Fruit fly (Drosophila melanogaster): ENCODE data around the gene RpS2.
A peak's percentile ranks its signal among the peaks of the same experiment; 100 is the strongest.

Gene RpS2

DNA sequence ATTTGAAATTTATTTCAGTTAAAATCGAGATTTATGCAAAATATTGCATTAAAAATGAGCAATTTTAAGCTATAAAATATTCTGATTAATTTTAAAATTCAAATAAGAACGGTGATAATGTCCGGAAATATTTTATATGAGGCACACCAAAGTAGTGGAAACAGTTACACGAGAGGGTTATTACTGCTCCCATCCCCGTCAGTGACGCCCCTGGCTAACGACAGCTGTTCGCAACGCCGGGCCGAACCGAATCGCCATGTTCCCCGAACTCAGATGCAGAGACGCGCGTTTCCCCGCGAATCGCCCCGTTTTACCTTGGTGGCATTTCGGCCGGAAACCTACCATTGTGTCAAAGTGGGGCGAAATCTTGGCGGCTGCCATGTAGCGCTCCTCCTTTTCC lies 14.4 kb upstream of the RpS2 start:
- TF ChIP-seq CG32264 (GFP tag; optimal IDR thresholded peaks at IDR 0.05) (no peak), fru (GFP tag; optimal IDR thresholded peaks at IDR 0.05) (peak; percentile 20), foxo (GFP tag; optimal IDR thresholded peaks at IDR 0.05) (peak in 1 of 2 experiments; percentile 28), ey (GFP tag; optimal IDR thresholded peaks at IDR 0.05) (peak; percentile 7), Rel (GFP tag; optimal IDR thresholded peaks at IDR 0.05) (no peak), Rel (tag; optimal IDR thresholded peaks at IDR 0.05) (peak; percentile 87), psq (GFP tag; optimal IDR thresholded peaks at IDR 0.05) (no peak), Hnf4 (GFP tag; optimal IDR thresholded peaks at IDR 0.05) (peak; percentile 2), HLH106 (tag; optimal IDR thresholded peaks at IDR 0.05) (peak; percentile 26), h (GFP tag; optimal IDR thresholded peaks at IDR 0.05) (peak; percentile 31), dmrt93B (GFP tag; optimal IDR thresholded peaks at IDR 0.05) (no peak), Sp1 (GFP tag; optimal IDR thresholded peaks at IDR 0.05) (peak; percentile 9), sage (GFP tag; optimal IDR thresholded peaks at IDR 0.05) (no peak), pan (optimal IDR thresholded peaks at IDR 0.05) (no peak)

DNA sequence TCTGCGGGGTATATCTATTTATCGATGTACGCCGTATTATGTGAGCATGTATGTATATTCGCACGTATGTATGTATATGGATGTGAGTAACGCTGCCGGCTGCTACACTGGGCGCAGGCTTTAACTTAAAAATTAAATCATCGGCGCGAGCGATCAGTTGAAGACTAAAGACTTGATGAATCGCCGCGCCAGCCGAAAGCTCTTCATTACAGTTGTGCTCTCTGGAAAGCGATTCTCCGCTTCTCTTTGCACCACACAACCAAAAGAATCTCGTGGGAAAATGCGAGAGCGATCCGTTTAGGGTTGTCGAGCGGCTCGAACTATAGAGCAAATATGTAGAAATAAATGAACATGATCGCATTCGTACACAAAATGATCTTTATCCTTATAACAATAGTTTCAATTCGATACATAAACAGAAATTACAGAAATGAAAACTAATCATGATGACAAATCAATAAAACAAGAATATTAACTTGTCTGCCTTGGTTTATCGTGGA lies 11.2 kb upstream of the RpS2 start, which contains the start of gene CG13124:
Gene CG13124, minus strand, starts transcription at position 166 of the 500 bp plus-strand sequence.
- TF ChIP-seq dl (GFP tag; optimal IDR thresholded peaks at IDR 0.05; ENCODE audit: insufficient read depth in 1 of 2, partially characterized antibody in 2 of 2), result peak; percentile 41 to 59
- TF ChIP-seq h (GFP tag; optimal IDR thresholded peaks at IDR 0.05), result peak; percentile 27
- TF ChIP-seq rgr (GFP tag; optimal IDR thresholded peaks at IDR 0.05), result no peak
- no peak for TF ChIP-seq Myc (optimal IDR thresholded peaks at IDR 0.05)
- TF ChIP-seq Dif (GFP tag; optimal IDR thresholded peaks at IDR 0.05; ENCODE audit: partially characterized antibody), result peak; percentile 82
- TF ChIP-seq dmrt93B (GFP tag; optimal IDR thresholded peaks at IDR 0.05), result no peak
- TF ChIP-seq sage (GFP tag; optimal IDR thresholded peaks at IDR 0.05), result no peak
- no peak for TF ChIP-seq sv (GFP tag; optimal IDR thresholded peaks at IDR 0.05)
- no peak for TF ChIP-seq usp (GFP tag; optimal IDR thresholded peaks at IDR 0.05)
- TF ChIP-seq foxo (GFP tag; optimal IDR thresholded peaks at IDR 0.05), result peak in 1 of 2 experiments; percentile 6
- TF ChIP-seq jim (GFP tag; optimal IDR thresholded peaks at IDR 0.05), result no peak
- no peak for TF ChIP-seq HLH106 (tag; optimal IDR thresholded peaks at IDR 0.05)

DNA sequence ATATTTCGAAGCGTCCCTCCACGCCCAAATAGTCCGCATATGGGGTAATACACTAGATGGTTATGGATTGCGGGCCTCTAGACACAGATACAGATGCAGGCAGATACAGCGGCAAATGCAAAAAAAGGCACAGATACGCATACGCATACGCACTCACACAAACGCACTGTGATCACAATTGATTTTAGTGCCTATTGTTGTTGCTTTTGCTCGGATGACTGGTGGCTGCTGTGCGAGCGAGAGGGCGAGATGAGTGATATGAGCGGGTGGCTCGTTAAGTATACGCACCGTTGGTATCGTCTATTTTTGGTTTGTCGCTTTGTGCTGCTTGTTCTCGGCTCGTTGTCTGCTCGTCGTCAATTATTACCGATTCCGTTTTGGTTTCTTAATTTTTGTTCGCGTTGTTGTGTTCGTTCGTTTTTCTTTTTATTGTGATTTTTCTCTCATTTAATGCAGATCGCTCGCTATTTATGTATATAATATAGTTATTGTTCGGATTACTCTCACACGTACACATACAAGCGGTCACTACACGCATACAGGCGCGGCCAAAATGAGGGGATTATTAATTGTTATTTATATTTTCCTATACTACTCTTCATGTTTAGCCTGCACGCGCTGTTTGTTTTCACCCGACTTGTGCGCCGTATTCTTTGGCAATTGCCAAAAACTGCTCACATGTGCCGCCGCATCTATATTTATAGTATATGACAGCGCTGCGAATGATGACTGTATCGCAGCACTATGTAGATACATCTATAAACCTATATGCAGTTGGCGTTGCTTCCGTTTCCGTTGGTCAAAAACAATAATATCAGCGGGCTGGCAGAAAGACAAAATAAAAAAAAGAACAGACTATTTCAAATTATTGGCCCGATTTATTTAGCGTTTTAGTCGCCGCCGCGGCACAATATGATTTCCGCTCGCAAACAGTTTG lies 10.2 kb upstream of the RpS2 start:
- TF ChIP-seq Jra (GFP tag; optimal IDR thresholded peaks at IDR 0.05) (peak; percentile 23), Sp1 (GFP tag; optimal IDR thresholded peaks at IDR 0.05) (no peak), CG9705 (GFP tag; optimal IDR thresholded peaks at IDR 0.05) (no peak), ey (GFP tag; optimal IDR thresholded peaks at IDR 0.05) (no peak), Rel (GFP tag; optimal IDR thresholded peaks at IDR 0.05) (no peak), Rel (tag; optimal IDR thresholded peaks at IDR 0.05) (no peak), Dif (GFP tag; optimal IDR thresholded peaks at IDR 0.05; ENCODE audit: partially characterized antibody) (no peak), Myc (optimal IDR thresholded peaks at IDR 0.05) (no peak), N (GFP tag; optimal IDR thresholded peaks at IDR 0.05) (peak; percentile 24), tai (GFP tag; optimal IDR thresholded peaks at IDR 0.05) (no peak), CrebA (GFP tag; optimal IDR thresholded peaks at IDR 0.05; ENCODE audit: borderline replicate concordance) (no peak), rgr (GFP tag; optimal IDR thresholded peaks at IDR 0.05) (no peak), lola (GFP tag; optimal IDR thresholded peaks at IDR 0.05) (no peak), OdsH (GFP tag; optimal IDR thresholded peaks at IDR 0.05) (no peak), Mio (GFP tag; optimal IDR thresholded peaks at IDR 0.05) (no peak), GATAd (GFP tag; optimal IDR thresholded peaks at IDR 0.05) (no peak), Dfd (GFP tag; optimal IDR thresholded peaks at IDR 0.05) (no peak), sage (GFP tag; optimal IDR thresholded peaks at IDR 0.05) (no peak), psq (GFP tag; optimal IDR thresholded peaks at IDR 0.05) (peak; percentile 61)

DNA sequence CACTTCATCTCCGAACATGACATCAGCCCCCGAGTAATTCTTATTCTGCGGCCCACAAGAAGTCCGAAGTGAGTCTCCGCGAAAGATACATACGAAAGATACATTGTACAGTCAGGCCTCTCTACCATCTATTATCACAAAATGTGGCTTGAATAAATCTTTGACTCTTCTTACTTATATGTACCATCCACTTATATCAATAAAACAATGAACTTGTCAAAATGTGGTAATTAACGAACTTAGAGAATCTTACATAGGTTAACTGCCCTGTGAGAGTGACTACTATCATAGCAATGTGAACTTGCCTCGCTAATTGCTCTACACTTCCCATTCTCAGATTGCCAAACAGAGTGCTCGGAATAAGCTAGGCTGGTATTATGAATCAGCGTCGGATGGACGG lies 9.3 kb upstream of the RpS2 start:
- TF ChIP-seq lola (GFP tag; optimal IDR thresholded peaks at IDR 0.05), result no peak
- no peak for TF ChIP-seq woc (GFP tag; optimal IDR thresholded peaks at IDR 0.05)
- no peak for TF ChIP-seq usp (GFP tag; optimal IDR thresholded peaks at IDR 0.05)
- TF ChIP-seq foxo (GFP tag; optimal IDR thresholded peaks at IDR 0.05), result no peak
- TF ChIP-seq Myc (optimal IDR thresholded peaks at IDR 0.05), result no peak
- no peak for TF ChIP-seq tai (GFP tag; optimal IDR thresholded peaks at IDR 0.05)
- TF ChIP-seq br (GFP tag; optimal IDR thresholded peaks at IDR 0.05), result no peak
- TF ChIP-seq Sp1 (GFP tag; optimal IDR thresholded peaks at IDR 0.05), result no peak
- TF ChIP-seq Jra (GFP tag; optimal IDR thresholded peaks at IDR 0.05), result no peak
- TF ChIP-seq CG9705 (GFP tag; optimal IDR thresholded peaks at IDR 0.05), result no peak
- no peak for TF ChIP-seq rgr (GFP tag; optimal IDR thresholded peaks at IDR 0.05)
- TF ChIP-seq CG32264 (GFP tag; optimal IDR thresholded peaks at IDR 0.05), result no peak
- TF ChIP-seq Dif (GFP tag; optimal IDR thresholded peaks at IDR 0.05; ENCODE audit: partially characterized antibody), result no peak
- no peak for TF ChIP-seq Mio (GFP tag; optimal IDR thresholded peaks at IDR 0.05)
- no peak for TF ChIP-seq ey (GFP tag; optimal IDR thresholded peaks at IDR 0.05)
- no peak for TF ChIP-seq CrebA (GFP tag; optimal IDR thresholded peaks at IDR 0.05; ENCODE audit: borderline replicate concordance)
- no peak for TF ChIP-seq brk (GFP tag; optimal IDR thresholded peaks at IDR 0.05)
- no peak for TF ChIP-seq dsf (GFP tag; optimal IDR thresholded peaks at IDR 0.05; ENCODE audit: borderline replicate concordance)
- TF ChIP-seq Dfd (GFP tag; optimal IDR thresholded peaks at IDR 0.05), result no peak
